Worm (Caenorhabditis elegans) whole organism, L1 larva: ENCODE data around the gene rbx-1.

Source experiments
- fkh-10 ChIP-seq: sonication (generic microtip); optimal IDR thresholded peaks from 2 replicates; lab custom pipeline; 2017; ENCODE audit warnings: missing biosample characterization, missing genetic modification reagents, missing genetic modification characterization
- grh-1 ChIP-seq: fragments of 200-800 bp; sonication (Bioruptor generic); IDR thresholded peaks from 2 replicates; pipeline ENCODE4 v1.3.6; 2022; ENCODE audit warnings: missing genetic modification reagents, missing genetic modification characterization, missing compliant biosample characterization
- nhr-28 ChIP-seq: fragments of 150-350 bp; optimal IDR thresholded peaks from 2 replicates; lab custom pipeline; 2014; ENCODE audit warnings: missing biosample characterization, missing genetic modification characterization
- rnt-1 ChIP-seq: sonication (generic microtip); optimal IDR thresholded peaks from 2 replicates; lab custom pipeline; 2016; ENCODE audit warnings: mild to moderate bottlenecking, missing genetic modification characterization, moderate library complexity, missing compliant biosample characterization
- unc-130 ChIP-seq: fragments of 150-350 bp; optimal IDR thresholded peaks from 2 replicates; lab custom pipeline; 2017; ENCODE audit warnings: missing biosample characterization, missing genetic modification characterization, inconsistent platforms

ce11 chrV:9702755-9703154 is 12.4 kb upstream of the rbx-1 start, which contains the start of gene xbx-6:
- TF ChIP-seq unc-130 (tag; lab: Kevin White, UChicago) (no peak), nhr-28 (tag; lab: Kevin White, UChicago) (no peak), fkh-10 (GFP tag; lab: Kevin White, UChicago) (no peak), rnt-1 (tag; lab: Kevin White, UChicago) (no peak), grh-1 (GFP tag; lab: Robert Waterston, UW) (no peak)
